Fruit fly (Drosophila melanogaster): ENCODE measurements around the gene CG15317.
A peak's percentile ranks its signal among the peaks of the same experiment; 100 is the strongest.

The CG15317 gene

DNA sequence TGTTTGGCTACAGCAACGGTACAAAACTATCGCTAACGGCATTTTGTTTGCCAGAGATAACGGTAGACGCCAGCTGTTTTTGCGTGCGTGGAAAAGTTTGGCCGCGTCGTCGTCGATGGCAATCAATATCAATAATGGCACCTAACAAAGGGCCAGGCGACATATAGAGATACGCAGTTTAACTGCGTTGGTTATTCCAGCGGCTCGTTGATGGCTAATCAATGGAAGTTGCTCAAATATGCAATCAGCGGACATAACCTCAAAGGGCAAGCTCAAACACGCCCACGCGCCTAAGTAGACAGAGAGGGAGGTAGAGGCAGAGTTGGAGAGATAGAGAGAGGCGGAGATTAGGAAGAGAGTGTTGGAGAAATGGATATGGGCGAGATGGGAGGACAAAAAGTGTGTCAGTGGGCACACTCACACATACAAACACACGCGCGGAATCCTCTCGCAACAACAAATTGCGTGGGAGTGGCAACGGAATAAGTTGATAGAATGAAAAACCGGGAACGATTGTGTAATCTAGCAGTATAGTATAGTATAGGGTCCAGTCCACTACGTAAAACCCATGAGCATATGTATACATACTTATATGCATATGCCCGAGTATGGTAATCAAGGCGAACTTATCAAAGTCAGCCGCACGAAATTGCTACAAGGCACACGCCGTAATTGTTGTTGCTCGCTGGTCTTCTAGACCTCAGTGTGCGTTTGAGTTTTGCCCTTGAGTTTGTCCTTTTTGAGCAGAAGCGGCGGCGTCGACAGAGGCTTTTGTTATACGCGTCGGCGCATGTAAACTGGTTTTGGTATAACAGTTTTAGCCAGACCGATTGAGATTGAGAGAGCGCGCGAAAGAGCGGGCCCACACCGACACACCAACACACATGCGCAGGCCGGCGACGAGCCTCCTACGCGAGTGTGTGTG lies 43.1 kb upstream of the CG15317 start (continued):
- TF ChIP-seq cg (GFP tag; optimal IDR thresholded peaks at IDR 0.05) = no peak
- TF ChIP-seq H2.0 (GFP tag; IDR thresholded peaks at IDR 0.05) = no peak
- no peak for TF ChIP-seq trem (tag; optimal IDR thresholded peaks at IDR 0.05)
- TF ChIP-seq Awh (GFP tag; IDR thresholded peaks at IDR 0.05) = peak; percentile 52
- no peak for TF ChIP-seq CG6765 (GFP tag; optimal IDR thresholded peaks at IDR 0.05)
- no peak for TF ChIP-seq C15 (GFP tag; IDR thresholded peaks at IDR 0.05)
- no peak for TF ChIP-seq NfI (GFP tag; optimal IDR thresholded peaks at IDR 0.05)
- peak; percentile 25 for TF ChIP-seq ERR (GFP tag; optimal IDR thresholded peaks at IDR 0.05)
- TF ChIP-seq Ets65A (GFP tag) = no peak
- TF ChIP-seq CG10979 (tag; optimal IDR thresholded peaks at IDR 0.05) = no peak
- no peak for TF ChIP-seq CG10431 (GFP tag; optimal IDR thresholded peaks at IDR 0.05)
- TF ChIP-seq E2f2 (GFP tag; IDR thresholded peaks at IDR 0.05) = no peak
- no peak for TF ChIP-seq CG8388 (GFP tag; optimal IDR thresholded peaks at IDR 0.05)
- TF ChIP-seq zen (tag; optimal IDR thresholded peaks at IDR 0.05) = no peak
- no peak for TF ChIP-seq Mad (GFP tag; optimal IDR thresholded peaks at IDR 0.05)
- TF ChIP-seq Fer2 (tag; optimal IDR thresholded peaks at IDR 0.05) = no peak
- no peak for TF ChIP-seq B-H2 (GFP tag; optimal IDR thresholded peaks at IDR 0.05)
- TF ChIP-seq CG7357 (GFP tag; IDR thresholded peaks at IDR 0.05) = no peak
- no peak for TF ChIP-seq crp (GFP tag; optimal IDR thresholded peaks at IDR 0.05)
- TF ChIP-seq kni (GFP tag; optimal IDR thresholded peaks at IDR 0.05) = no peak
- TF ChIP-seq CG3407 (GFP tag; optimal IDR thresholded peaks at IDR 0.05) = no peak
- no peak for TF ChIP-seq Ravus (GFP tag; IDR thresholded peaks at IDR 0.05)
- TF ChIP-seq CG10543 (GFP tag; optimal IDR thresholded peaks at IDR 0.05) = peak; percentile 14
- TF ChIP-seq hb (GFP tag; IDR thresholded peaks at IDR 0.05; ENCODE audit: partially characterized antibody) = no peak
- no peak for TF ChIP-seq disco-r (GFP tag; optimal IDR thresholded peaks at IDR 0.05)
- no peak for TF ChIP-seq grau (tag; optimal IDR thresholded peaks at IDR 0.05)
- TF ChIP-seq ro (GFP tag; IDR thresholded peaks at IDR 0.05) = no peak
- no peak for TF ChIP-seq CG2875 (GFP tag; optimal IDR thresholded peaks at IDR 0.05)
- no peak for TF ChIP-seq CG3838 (GFP tag; optimal IDR thresholded peaks at IDR 0.05)
- TF ChIP-seq al (GFP tag; IDR thresholded peaks at IDR 0.05) = no peak
- no peak for TF ChIP-seq B-H1 (GFP tag; IDR thresholded peaks at IDR 0.05)
- 0 out of 3 replicates have a peak, but pooled peaks have one; percentile 20 for TF ChIP-seq ci (GFP tag; IDR thresholded peaks at IDR 0.05)
- no peak for TF ChIP-seq CG9437 (GFP tag; optimal IDR thresholded peaks at IDR 0.05)
- TF ChIP-seq CG12744 (GFP tag; optimal IDR thresholded peaks at IDR 0.05) = no peak
- TF ChIP-seq CG9727 (GFP tag; optimal IDR thresholded peaks at IDR 0.05) = no peak
- no peak for TF ChIP-seq vvl (GFP tag; IDR thresholded peaks at IDR 0.05)
- TF ChIP-seq CG8290 (GFP tag; optimal IDR thresholded peaks at IDR 0.05) = no peak
- peak in 1 of 2 experiments; percentile 51 for TF ChIP-seq CG8290 (tag; optimal IDR thresholded peaks at IDR 0.05)
- TF ChIP-seq CG15696 (tag; optimal IDR thresholded peaks at IDR 0.05) = no peak
- TF ChIP-seq croc (GFP tag; conservative IDR thresholded peaks at IDR 0.05) = no peak
- TF ChIP-seq onecut (GFP tag; IDR thresholded peaks at IDR 0.05) = peak; percentile 45
- TF ChIP-seq CG2129 (GFP tag; IDR thresholded peaks at IDR 0.05; ENCODE audit: partially characterized antibody) = no peak
- TF ChIP-seq CG6689 (GFP tag; IDR thresholded peaks at IDR 0.05) = no peak
- TF ChIP-seq pfk (GFP tag; optimal IDR thresholded peaks at IDR 0.05) = no peak
- TF ChIP-seq CG4730 (GFP tag; IDR thresholded peaks at IDR 0.05) = no peak
- TF ChIP-seq CG2120 (GFP tag; optimal IDR thresholded peaks at IDR 0.05) = no peak
- no peak for TF ChIP-seq CG3726 (GFP tag; IDR thresholded peaks at IDR 0.05)
- TF ChIP-seq eyg (GFP tag; optimal IDR thresholded peaks at IDR 0.05) = no peak
- no peak for TF ChIP-seq CG12299 (tag; optimal IDR thresholded peaks at IDR 0.05)
- no peak for TF ChIP-seq run (tag; optimal IDR thresholded peaks at IDR 0.05)

Measured in whole organism, embryonic.